Fruit fly (Drosophila melanogaster) whole organism, prepupa: ENCODE results near the gene CG11162.

ENCODE experiments used
- Blimp-1 ChIP-seq: fragments of 200-800 bp; sonication (Bioruptor generic); optimal IDR thresholded peaks from 3 replicates; lab custom pipeline; 2017; ENCODE audit warnings: missing biosample characterization, missing genetic modification characterization, mild to moderate bottlenecking, moderate library complexity, missing genetic modification reagents
- CG10669 ChIP-seq: fragments of 200-800 bp; sonication (Bioruptor generic); optimal IDR thresholded peaks from 3 replicates; lab custom pipeline; 2018; ENCODE audit warnings: missing biosample characterization, mild to moderate bottlenecking, missing genetic modification characterization, moderate library complexity
- CG11294 ChIP-seq: fragments of 200-800 bp; sonication (Bioruptor generic); IDR thresholded peaks from 2 replicates; pipeline ENCODE4 v1.3.6; 2022; ENCODE audit warnings: missing biosample characterization, missing genetic modification characterization
- CG11762 ChIP-seq: fragments of 200-800 bp; sonication (Bioruptor generic); optimal IDR thresholded peaks from 3 replicates; lab custom pipeline; 2016; ENCODE audit warnings: missing biosample characterization, missing genetic modification characterization; ENCODE audit not compliant: insufficient read depth
- CG15336 ChIP-seq: fragments of 200-800 bp; sonication (Bioruptor generic); IDR thresholded peaks from 2 replicates; pipeline ENCODE4 v1.3.6; 2022; ENCODE audit warnings: missing biosample characterization, missing genetic modification characterization
- CG1621 ChIP-seq: fragments of 200-800 bp; sonication (Bioruptor generic); optimal IDR thresholded peaks from 3 replicates; lab custom pipeline; 2018; ENCODE audit warnings: missing biosample characterization, mild to moderate bottlenecking, missing genetic modification characterization
- CG3032 ChIP-seq: fragments of 200-800 bp; optimal IDR thresholded peaks from 2 replicates; lab custom pipeline; 2019; ENCODE audit warnings: missing biosample characterization, mild to moderate bottlenecking, missing genetic modification characterization, moderate library complexity
- CG31627 ChIP-seq: fragments of 200-800 bp; sonication (Bioruptor generic); optimal IDR thresholded peaks from 3 replicates; lab custom pipeline; 2016; ENCODE audit warnings: missing biosample characterization, missing genetic modification characterization
- CG34406 ChIP-seq: fragments of 200-800 bp; sonication (Bioruptor generic); optimal IDR thresholded peaks from 3 replicates; lab custom pipeline; 2016; ENCODE audit warnings: missing biosample characterization, missing genetic modification characterization
- CG3919 ChIP-seq: fragments of 200-800 bp; sonication (Bioruptor generic); optimal IDR thresholded peaks from 3 replicates; lab custom pipeline; 2016; ENCODE audit warnings: missing biosample characterization, missing genetic modification characterization
- CG6163 ChIP-seq: fragments of 200-800 bp; sonication (Bioruptor generic); IDR thresholded peaks from 3 replicates; pipeline ENCODE4 v1.3.6; 2022; ENCODE audit warnings: missing biosample characterization, missing genetic modification characterization
- CG6276 ChIP-seq: fragments of 200-800 bp; sonication (Bioruptor generic); optimal IDR thresholded peaks from 2 replicates; lab custom pipeline; 2017; ENCODE audit warnings: missing biosample characterization, mild to moderate bottlenecking, missing genetic modification characterization
- CG6808 ChIP-seq: fragments of 200-800 bp; sonication (Bioruptor generic); optimal IDR thresholded peaks from 3 replicates; lab custom pipeline; 2017; ENCODE audit warnings: missing biosample characterization, missing genetic modification characterization, mild to moderate bottlenecking, moderate library complexity, missing genetic modification reagents
- CG6854 ChIP-seq: fragments of 200-800 bp; sonication (Bioruptor generic); optimal IDR thresholded peaks from 2 replicates; lab custom pipeline; 2017; ENCODE audit warnings: missing biosample characterization, mild to moderate bottlenecking, missing genetic modification characterization
- CG8632 ChIP-seq: fragments of 200-800 bp; sonication (Bioruptor generic); optimal IDR thresholded peaks from 3 replicates; lab custom pipeline; 2016; ENCODE audit warnings: missing biosample characterization, missing genetic modification characterization
- Eip75B ChIP-seq: fragments of 200-800 bp; sonication (Bioruptor generic); optimal IDR thresholded peaks from 3 replicates; lab custom pipeline; 2016; ENCODE audit warnings: missing biosample characterization, missing genetic modification characterization
- Eip78C ChIP-seq: fragments of 200-800 bp; sonication (Bioruptor generic); peaks from one replicate; lab custom pipeline; 2016; ENCODE audit warnings: missing biosample characterization, missing genetic modification characterization
- Ets21C ChIP-seq: fragments of 200-800 bp; sonication (Bioruptor generic); optimal IDR thresholded peaks from 3 replicates; lab custom pipeline; 2016; ENCODE audit warnings: missing biosample characterization, missing genetic modification characterization
- Hr38 ChIP-seq: sonication (Bioruptor generic); optimal IDR thresholded peaks from 2 replicates; lab custom pipeline; 2016; ENCODE audit warnings: missing biosample characterization, missing genetic modification characterization
- Hr39 ChIP-seq: fragments of 200-800 bp; sonication (Bioruptor generic); optimal IDR thresholded peaks from 2 replicates; lab custom pipeline; 2016; ENCODE audit warnings: missing biosample characterization, missing genetic modification characterization
- Hr4 ChIP-seq: fragments of 200-800 bp; sonication (Bioruptor generic); optimal IDR thresholded peaks from 3 replicates; lab custom pipeline; 2016; ENCODE audit warnings: missing biosample characterization, missing genetic modification characterization
- Met ChIP-seq: fragments of 200-800 bp; sonication (Bioruptor generic); optimal IDR thresholded peaks from 3 replicates; lab custom pipeline; 2016; ENCODE audit warnings: missing biosample characterization, missing genetic modification characterization
- OdsH ChIP-seq: fragments of 200-800 bp; sonication (Bioruptor generic); optimal IDR thresholded peaks from 3 replicates; lab custom pipeline; 2016; ENCODE audit warnings: missing biosample characterization, missing genetic modification characterization
- Smox ChIP-seq: fragments of 200-800 bp; sonication (Bioruptor generic); optimal IDR thresholded peaks from 3 replicates; lab custom pipeline; 2016; ENCODE audit warnings: missing biosample characterization, missing genetic modification characterization
- Sox102F ChIP-seq: fragments of 200-800 bp; sonication (Bioruptor generic); optimal IDR thresholded peaks from 2 replicates; lab custom pipeline; 2016; ENCODE audit warnings: missing biosample characterization, mild to moderate bottlenecking, missing genetic modification characterization
- Sox14 ChIP-seq: fragments of 200-800 bp; sonication (Bioruptor generic); optimal IDR thresholded peaks from 3 replicates; lab custom pipeline; 2016; ENCODE audit warnings: missing biosample characterization, missing genetic modification characterization
- achi ChIP-seq: fragments of 200-800 bp; sonication (Bioruptor generic); optimal IDR thresholded peaks from 3 replicates; lab custom pipeline; 2016; ENCODE audit warnings: missing biosample characterization, missing genetic modification characterization
- acj6 ChIP-seq: fragments of 200-800 bp; sonication (Bioruptor generic); optimal IDR thresholded peaks from 3 replicates; lab custom pipeline; 2016; ENCODE audit warnings: missing biosample characterization, missing genetic modification characterization
- cyc ChIP-seq: fragments of 200-800 bp; sonication (Bioruptor generic); optimal IDR thresholded peaks from 3 replicates; lab custom pipeline; 2016; ENCODE audit warnings: missing biosample characterization, missing genetic modification characterization
- dac ChIP-seq: fragments of 200-800 bp; sonication (Bioruptor generic); optimal IDR thresholded peaks from 2 replicates; lab custom pipeline; 2017; ENCODE audit warnings: missing biosample characterization, mild to moderate bottlenecking, missing genetic modification characterization
- dsx ChIP-seq: fragments of 200-800 bp; optimal IDR thresholded peaks from 3 replicates; lab custom pipeline; 2019; ENCODE audit warnings: missing biosample characterization, mild to moderate bottlenecking, missing genetic modification characterization, moderate library complexity; ENCODE audit not compliant: poor library complexity, severe bottlenecking
- esn ChIP-seq: fragments of 200-800 bp; sonication (Bioruptor generic); optimal IDR thresholded peaks from 2 replicates; lab custom pipeline; 2016; ENCODE audit warnings: missing biosample characterization, mild to moderate bottlenecking, missing genetic modification characterization, moderate library complexity
- fkh ChIP-seq: fragments of 200-800 bp; sonication (Bioruptor generic); optimal IDR thresholded peaks from 3 replicates; lab custom pipeline; 2017; ENCODE audit warnings: missing biosample characterization, mild to moderate bottlenecking, missing genetic modification characterization, moderate library complexity
- lz ChIP-seq: fragments of 200-800 bp; sonication (Bioruptor generic); optimal IDR thresholded peaks from 3 replicates; lab custom pipeline; 2016; ENCODE audit warnings: missing biosample characterization, missing genetic modification characterization
- pdm3 ChIP-seq: fragments of 200-800 bp; sonication (Bioruptor generic); optimal IDR thresholded peaks from 3 replicates; lab custom pipeline; 2016; ENCODE audit warnings: missing biosample characterization, missing genetic modification characterization
- salr ChIP-seq, 2 experiments: fragments of 200-800 bp; sonication (Bioruptor generic); optimal IDR thresholded peaks; 3 replicates each; lab custom pipeline; 2016 to 2018; ENCODE audit warnings: missing biosample characterization in 2 of 2, missing genetic modification characterization in 2 of 2, mild to moderate bottlenecking in 1 of 2
- spab ChIP-seq: fragments of 200-800 bp; sonication (Bioruptor generic); optimal IDR thresholded peaks from 2 replicates; lab custom pipeline; 2017; ENCODE audit warnings: missing biosample characterization, mild to moderate bottlenecking, missing genetic modification characterization, missing genetic modification reagents
- svp ChIP-seq: fragments of 200-800 bp; sonication (Bioruptor generic); peaks from one replicate; lab custom pipeline; 2016; ENCODE audit warnings: missing biosample characterization, missing genetic modification characterization
- topi ChIP-seq: fragments of 200-800 bp; sonication (Bioruptor generic); optimal IDR thresholded peaks from 3 replicates; lab custom pipeline; 2016; ENCODE audit warnings: missing biosample characterization, missing genetic modification characterization
- vri ChIP-seq: fragments of 200-800 bp; sonication (Bioruptor generic); optimal IDR thresholded peaks from 3 replicates; lab custom pipeline; 2016; ENCODE audit warnings: missing biosample characterization, mild to moderate bottlenecking, missing genetic modification characterization

The CG11162 gene

DNA sequence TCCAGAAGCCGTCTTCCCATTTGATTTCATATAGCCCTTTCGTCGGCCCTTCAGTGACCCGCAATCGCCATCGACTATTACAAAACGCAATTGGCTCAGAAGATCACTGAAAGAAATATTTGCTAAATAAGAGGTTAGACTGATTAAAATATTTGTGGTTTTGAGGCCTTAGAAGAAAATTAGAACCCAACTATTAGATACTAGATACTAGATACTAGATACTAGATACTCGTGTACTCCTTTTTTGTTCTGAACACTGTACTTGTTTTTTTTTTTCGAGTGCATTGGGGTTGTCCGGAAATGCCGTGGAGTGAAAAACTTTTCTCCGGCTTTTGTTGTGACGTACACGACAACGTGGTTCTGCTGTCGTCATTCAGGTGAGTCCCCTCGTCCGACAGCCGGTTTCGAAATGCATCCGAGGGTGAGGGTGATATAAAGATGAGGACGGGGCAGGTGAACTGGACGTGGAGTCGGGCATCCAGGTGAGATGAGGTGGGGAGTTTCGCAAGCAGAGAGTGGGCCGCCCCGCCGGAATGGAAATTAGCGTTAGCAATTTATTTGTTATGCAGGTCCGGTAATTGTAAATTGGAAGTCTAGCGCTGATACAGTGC is 46.3 kb upstream of the CG11162 start (continued):
- TF ChIP-seq OdsH (GFP tag; lab: Kevin White, UChicago) (peak; percentile 48), CG11294 (GFP tag; lab: Robert Waterston, UW) (no peak), vri (peak; percentile 3), CG6276 (GFP tag; lab: Kevin White, UChicago) (no peak), Hr39 (GFP tag; lab: Kevin White, UChicago) (peak; percentile 65), Met (GFP tag; lab: Kevin White, UChicago) (peak; percentile 51), topi (GFP tag; lab: Kevin White, UChicago) (peak; percentile 65)
- TF ChIP-seq, all 60 proteins: peak for 34

DNA sequence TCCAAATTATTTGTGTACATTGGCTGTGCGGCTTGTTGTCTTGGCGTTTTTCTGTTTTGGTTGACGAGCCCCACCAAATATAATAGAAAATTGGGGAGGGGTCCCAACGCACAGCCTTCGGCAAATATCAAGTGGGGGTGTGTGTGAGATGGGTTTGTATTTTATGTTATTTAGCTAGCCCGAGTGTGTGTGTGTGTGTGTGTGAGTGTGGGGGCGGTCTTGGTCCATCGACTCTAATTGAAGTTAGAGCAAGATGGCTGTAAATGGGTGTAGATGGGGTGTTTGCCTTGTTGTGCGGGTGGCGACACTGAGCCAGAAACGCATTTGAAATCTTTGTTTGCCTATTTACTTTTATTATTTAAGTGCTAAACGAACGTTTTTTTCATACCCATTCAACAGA is 44.1 kb upstream of the CG11162 start:
- peak; percentile 78 for TF ChIP-seq fkh (GFP tag; lab: Kevin White, UChicago)
- no peak for TF ChIP-seq svp (GFP tag; lab: Kevin White, UChicago)
- no peak for TF ChIP-seq CG10669 (GFP tag; lab: Kevin White, UChicago)

DNA sequence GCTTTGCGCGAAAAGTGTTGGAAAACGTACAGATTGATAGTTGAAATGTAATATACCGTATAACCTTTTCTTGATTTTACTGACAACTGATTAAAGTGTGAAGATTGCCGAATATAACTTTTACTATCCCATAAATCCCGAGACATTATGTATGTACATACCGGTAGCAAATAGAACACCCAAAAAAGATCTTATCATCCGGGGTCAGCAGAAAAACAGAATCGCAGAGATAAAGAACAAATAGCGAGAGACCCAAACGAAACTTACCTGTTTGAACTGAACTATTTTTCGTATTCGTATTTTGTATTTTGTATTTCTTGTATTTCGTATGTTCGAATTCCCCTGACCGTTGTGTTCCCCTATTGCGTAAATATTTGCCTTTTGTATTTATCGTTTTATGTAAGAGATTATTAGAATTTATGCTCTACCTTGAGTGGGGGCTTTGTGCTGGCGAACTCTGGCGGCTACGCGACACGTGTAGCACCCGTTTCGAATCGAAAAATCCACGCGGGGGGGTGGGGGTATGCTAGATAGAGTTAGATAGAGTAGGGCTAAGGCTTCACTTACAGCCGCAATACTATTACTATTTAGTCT is 43.3 kb upstream of the CG11162 start:
- TF ChIP-seq fkh (GFP tag; lab: Kevin White, UChicago), result peak; percentile 35
- TF ChIP-seq CG6808 (GFP tag; lab: Kevin White, UChicago), result no peak

DNA sequence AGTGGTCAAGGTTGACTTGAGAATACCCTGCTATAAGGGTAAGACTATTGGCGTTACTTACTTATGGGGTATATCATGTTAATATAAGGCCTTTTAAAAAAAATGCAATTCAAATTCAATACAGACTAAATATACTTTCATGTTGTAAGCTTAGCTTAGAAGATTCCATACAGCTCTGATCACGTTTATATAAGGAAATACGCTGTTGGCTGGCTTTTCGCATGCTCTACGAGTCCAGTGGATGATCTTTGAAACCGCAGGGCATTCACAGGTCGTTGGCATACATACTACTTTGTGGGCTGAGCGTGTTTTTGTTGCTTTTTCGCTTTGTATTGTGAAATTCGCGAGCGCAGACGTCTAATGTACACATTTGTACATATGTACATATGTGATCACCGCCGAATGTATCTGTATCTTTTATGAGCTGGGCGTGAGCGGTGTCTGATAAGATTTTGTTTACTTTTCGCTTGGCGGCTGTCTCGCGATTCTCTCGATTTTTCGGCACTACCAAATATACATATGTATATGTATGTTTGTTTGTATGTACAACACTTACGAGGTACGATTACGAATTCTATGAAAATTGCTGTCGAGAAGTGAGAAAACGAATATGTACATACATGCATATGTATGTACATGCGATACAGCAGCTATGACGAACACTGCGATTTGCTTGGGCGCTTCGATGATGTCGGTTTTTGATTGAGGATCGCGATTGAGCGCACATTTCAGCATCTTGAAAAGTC is 42.3 kb upstream of the CG11162 start:
- TF ChIP-seq svp (GFP tag; lab: Kevin White, UChicago), result peak; percentile 94
- peak; percentile 63 for TF ChIP-seq vri
- TF ChIP-seq CG1621 (tag; lab: Kevin White, UChicago), result no peak
- TF ChIP-seq Sox102F (GFP tag; lab: Kevin White, UChicago), result peak; percentile 40
- TF ChIP-seq Eip78C (GFP tag; lab: Kevin White, UChicago), result peak; percentile 71
- TF ChIP-seq cyc, result peak; percentile 46
- peak; percentile 37 for TF ChIP-seq OdsH (GFP tag; lab: Kevin White, UChicago)
- peak; percentile 17 for TF ChIP-seq CG6854
- TF ChIP-seq Eip75B (GFP tag; lab: Kevin White, UChicago), result peak; percentile 47
- TF ChIP-seq pdm3, result peak; percentile 46
- TF ChIP-seq CG3919, result peak; percentile 8
- no peak for TF ChIP-seq CG11762 (GFP tag; lab: Kevin White, UChicago)
- peak; percentile 38 for TF ChIP-seq Sox14 (GFP tag; lab: Kevin White, UChicago)
- peak; percentile 55 for TF ChIP-seq topi (GFP tag; lab: Kevin White, UChicago)
- peak; percentile 70 for TF ChIP-seq Met (GFP tag; lab: Kevin White, UChicago)
- TF ChIP-seq CG15336 (GFP tag; lab: Robert Waterston, UW), result no peak; the same call in 1 of the 2 replicates
- no peak for TF ChIP-seq CG3032 (tag; lab: Kevin White, UChicago)
- peak; percentile 24 for TF ChIP-seq Smox (GFP tag; lab: Kevin White, UChicago)
- no peak for TF ChIP-seq CG6808 (GFP tag; lab: Kevin White, UChicago)
- no peak for TF ChIP-seq Hr38 (GFP tag; lab: Kevin White, UChicago)
- peak; percentile 52 for TF ChIP-seq Hr4 (GFP tag; lab: Kevin White, UChicago)
- TF ChIP-seq CG6163, result no peak
- no peak for TF ChIP-seq dac (GFP tag; lab: Kevin White, UChicago)
- peak; percentile 24 for TF ChIP-seq Ets21C (GFP tag; lab: Kevin White, UChicago)
- TF ChIP-seq CG31627 (GFP tag; lab: Kevin White, UChicago), result peak; percentile 51
- peak; percentile 52 for TF ChIP-seq Hr39 (GFP tag; lab: Kevin White, UChicago)
- peak; percentile 4 for TF ChIP-seq Blimp-1 (GFP tag; lab: Kevin White, UChicago)
- peak; percentile 19 for TF ChIP-seq CG8632 (GFP tag; lab: Kevin White, UChicago)
- TF ChIP-seq spab (GFP tag; lab: Kevin White, UChicago), result no peak
- peak; percentile 14 for TF ChIP-seq acj6 (GFP tag; lab: Kevin White, UChicago)
- TF ChIP-seq dsx (GFP tag; lab: Kevin White, UChicago), result peak; percentile 17
- TF ChIP-seq CG34406 (GFP tag; lab: Kevin White, UChicago), result peak; percentile 8
- peak; percentile 39 for TF ChIP-seq lz (GFP tag; lab: Kevin White, UChicago)
- TF ChIP-seq CG6276 (GFP tag; lab: Kevin White, UChicago), result no peak
- TF ChIP-seq fkh (GFP tag; lab: Kevin White, UChicago), result peak; percentile 92
- peak; percentile 54 for TF ChIP-seq esn (GFP tag; lab: Kevin White, UChicago)
- TF ChIP-seq achi (GFP tag; lab: Kevin White, UChicago), result peak; percentile 35
- TF ChIP-seq salr (GFP tag; optimal IDR thresholded peaks at IDR 0.05; lab: Kevin White, UChicago), result peak in 1 of 2 experiments; percentile 33
